Worm (Caenorhabditis elegans) whole organism, L3 larva: Measurements from ENCODE around the gene Y71H2AM.25.

Source experiments
- R02D3.7 ChIP-seq: fragments of 150-350 bp; optimal IDR thresholded peaks from 2 replicates; lab custom pipeline; 2014; ENCODE audit warnings: missing biosample characterization, missing genetic modification characterization
- ZK546.5 ChIP-seq: sonication (generic microtip); optimal IDR thresholded peaks from 2 replicates; lab custom pipeline; 2017; ENCODE audit warnings: missing biosample characterization, missing genetic modification characterization
- ama-1 ChIP-seq: fragments of 150-350 bp; optimal IDR thresholded peaks from 2 replicates; lab custom pipeline; 2018
- ceh-16 ChIP-seq: sonication (generic microtip); optimal IDR thresholded peaks from 2 replicates; lab custom pipeline; 2017; ENCODE audit warnings: missing biosample characterization, missing genetic modification characterization
- ceh-28 ChIP-seq: fragments of 150-350 bp; optimal IDR thresholded peaks from 2 replicates; lab custom pipeline; 2014; ENCODE audit warnings: missing biosample characterization, missing genetic modification reagents, missing genetic modification characterization
- ceh-82 ChIP-seq: fragments of 150-350 bp; optimal IDR thresholded peaks from 2 replicates; lab custom pipeline; 2014; ENCODE audit warnings: missing biosample characterization, missing genetic modification characterization
- ceh-9 ChIP-seq: sonication (generic microtip); optimal IDR thresholded peaks from 2 replicates; lab custom pipeline; 2018; ENCODE audit warnings: missing biosample characterization, missing genetic modification characterization
- egl-27 ChIP-seq: sonication (generic microtip); optimal IDR thresholded peaks from 4 replicates; lab custom pipeline; 2017; ENCODE audit warnings: missing biosample characterization, missing genetic modification reagents, missing genetic modification characterization
- egl-5 ChIP-seq: fragments of 150-350 bp; optimal IDR thresholded peaks from 2 replicates; lab custom pipeline; 2017; ENCODE audit warnings: missing biosample characterization, missing genetic modification reagents, missing genetic modification characterization, inconsistent platforms
- elt-1 ChIP-seq: fragments of 150-350 bp; optimal IDR thresholded peaks from 2 replicates; lab custom pipeline; 2014; ENCODE audit warnings: missing biosample characterization, missing genetic modification characterization
- elt-2 ChIP-seq: sonication (generic microtip); optimal IDR thresholded peaks from 2 replicates; lab custom pipeline; 2016; ENCODE audit warnings: missing genetic modification reagents, mild to moderate bottlenecking, missing genetic modification characterization, missing compliant biosample characterization
- elt-3 ChIP-seq, 3 experiments: fragments of 150-350 bp in 1 of 3; sonication (generic microtip) in 2 of 3; optimal IDR thresholded peaks; 2 replicates in 2 of 3; 4 replicates in 1 of 3; lab custom pipeline; 2014 to 2017; ENCODE audit warnings: missing biosample characterization in 3 of 3, missing genetic modification characterization in 3 of 3
- fkh-10 ChIP-seq: sonication (generic microtip); optimal IDR thresholded peaks from 2 replicates; lab custom pipeline; 2017; ENCODE audit warnings: missing biosample characterization, missing genetic modification reagents, missing genetic modification characterization
- fkh-2 ChIP-seq: fragments of 150-350 bp; optimal IDR thresholded peaks from 2 replicates; lab custom pipeline; 2014; ENCODE audit warnings: missing biosample characterization, missing genetic modification reagents, missing genetic modification characterization
- hmg-11 ChIP-seq: sonication (generic microtip); optimal IDR thresholded peaks from 2 replicates; lab custom pipeline; 2016; ENCODE audit warnings: missing genetic modification characterization, missing compliant biosample characterization
- jun-1 ChIP-seq: fragments of 150-350 bp; optimal IDR thresholded peaks from 2 replicates; lab custom pipeline; 2014; ENCODE audit warnings: missing biosample characterization, missing genetic modification reagents, missing genetic modification characterization
- lin-15B ChIP-seq: fragments of 150-350 bp; optimal IDR thresholded peaks from 2 replicates; lab custom pipeline; 2014; ENCODE audit warnings: missing biosample characterization, missing genetic modification characterization
- lin-39 ChIP-seq: fragments of 150-350 bp; optimal IDR thresholded peaks from 2 replicates; lab custom pipeline; 2018; ENCODE audit warnings: missing biosample characterization, missing genetic modification reagents, missing genetic modification characterization
- lsy-12 ChIP-seq: sonication (generic microtip); optimal IDR thresholded peaks from 2 replicates; lab custom pipeline; 2016; ENCODE audit warnings: mild to moderate bottlenecking, missing genetic modification characterization, missing compliant biosample characterization
- mdl-1 ChIP-seq: fragments of 150-350 bp; optimal IDR thresholded peaks from 2 replicates; lab custom pipeline; 2014; ENCODE audit warnings: missing biosample characterization, missing genetic modification characterization
- mml-1 ChIP-seq: fragments of 150-350 bp; sonication (generic microtip); optimal IDR thresholded peaks from 3 replicates; lab custom pipeline; 2014; ENCODE audit warnings: missing biosample characterization, missing genetic modification characterization
- nfya-1 ChIP-seq: sonication (generic microtip); optimal IDR thresholded peaks from 2 replicates; lab custom pipeline; 2017; ENCODE audit warnings: missing genetic modification characterization, mild to moderate bottlenecking, missing compliant biosample characterization, antibody characterized with exemption, moderate library complexity; ENCODE audit not compliant: insufficient read depth
- nhr-11 ChIP-seq: fragments of 150-350 bp; optimal IDR thresholded peaks from 2 replicates; lab custom pipeline; 2014; ENCODE audit warnings: missing biosample characterization, missing genetic modification characterization
- nhr-12 ChIP-seq: fragments of 150-350 bp; optimal IDR thresholded peaks from 2 replicates; lab custom pipeline; 2014; ENCODE audit warnings: missing biosample characterization, missing genetic modification characterization
- nhr-23 ChIP-seq: fragments of 150-350 bp; optimal IDR thresholded peaks from 2 replicates; lab custom pipeline; 2014; ENCODE audit warnings: missing biosample characterization, missing genetic modification reagents, missing genetic modification characterization
- nhr-25 ChIP-seq: sonication (generic microtip); optimal IDR thresholded peaks from 2 replicates; lab custom pipeline; 2017; ENCODE audit warnings: missing biosample characterization, missing genetic modification characterization
- nhr-43 ChIP-seq: sonication (generic microtip); optimal IDR thresholded peaks from 2 replicates; lab custom pipeline; 2016; ENCODE audit warnings: mild to moderate bottlenecking, missing genetic modification characterization, missing compliant biosample characterization; ENCODE audit not compliant: poor library complexity, severe bottlenecking
- nhr-67 ChIP-seq: fragments of 150-350 bp; optimal IDR thresholded peaks from 2 replicates; lab custom pipeline; 2014; ENCODE audit warnings: missing biosample characterization, missing genetic modification characterization
- nhr-76 ChIP-seq: fragments of 150-350 bp; sonication (generic microtip); optimal IDR thresholded peaks from 5 replicates; lab custom pipeline; 2014; ENCODE audit warnings: missing biosample characterization, missing genetic modification characterization
- nhr-77 ChIP-seq: fragments of 150-350 bp; optimal IDR thresholded peaks from 2 replicates; lab custom pipeline; 2014; ENCODE audit warnings: missing biosample characterization, missing genetic modification characterization
- pha-4 ChIP-seq: fragments of 150-350 bp; optimal IDR thresholded peaks from 2 replicates; lab custom pipeline; 2014; ENCODE audit warnings: missing biosample characterization, missing genetic modification reagents, missing genetic modification characterization
- pqm-1 ChIP-seq: fragments of 150-350 bp; optimal IDR thresholded peaks from 2 replicates; lab custom pipeline; 2017; ENCODE audit warnings: missing biosample characterization, missing genetic modification characterization, inconsistent platforms
- skn-1 ChIP-seq: fragments of 150-350 bp; optimal IDR thresholded peaks from 2 replicates; lab custom pipeline; 2014; ENCODE audit warnings: missing biosample characterization, missing genetic modification characterization
- snpc-4 ChIP-seq: fragments of 150-350 bp; optimal IDR thresholded peaks from 2 replicates; lab custom pipeline; 2014; ENCODE audit warnings: missing biosample characterization, missing genetic modification characterization
- tbx-2 ChIP-seq: sonication (generic microtip); optimal IDR thresholded peaks from 2 replicates; lab custom pipeline; 2016; ENCODE audit warnings: mild to moderate bottlenecking, missing genetic modification characterization, missing compliant biosample characterization
- unc-62 ChIP-seq: fragments of 150-350 bp; sonication (generic microtip); optimal IDR thresholded peaks from 4 replicates; lab custom pipeline; 2014; ENCODE audit warnings: missing biosample characterization, missing genetic modification reagents, missing genetic modification characterization
- zag-1 ChIP-seq: fragments of 150-350 bp; optimal IDR thresholded peaks from 2 replicates; lab custom pipeline; 2014; ENCODE audit warnings: missing biosample characterization, missing genetic modification characterization
- ztf-4 ChIP-seq: fragments of 150-350 bp; optimal IDR thresholded peaks from 2 replicates; lab custom pipeline; 2014; ENCODE audit warnings: missing biosample characterization, missing genetic modification characterization

Y71H2AM.25 gene

ce11 chrIII:2768635-2769034, 33.6 kb upstream of the Y71H2AM.25 start, which contains the start of gene swsn-3:
Gene swsn-3 (minus strand): TSS chrIII:2768679.
- TF ChIP-seq ceh-28 (tag; lab: Kevin White, UChicago): peak; percentile 88
- TF ChIP-seq fkh-2 (tag; lab: Kevin White, UChicago): no peak
- no peak for TF ChIP-seq ZK546.5 (tag; lab: Kevin White, UChicago)
- TF ChIP-seq fkh-10: peak; percentile 43
- no peak for TF ChIP-seq nhr-12 (tag; lab: Kevin White, UChicago)
- peak; percentile 1 for TF ChIP-seq elt-1 (tag; lab: Kevin White, UChicago)
- TF ChIP-seq egl-5 (tag; lab: Kevin White, UChicago): peak; percentile 81
- peak; percentile 69 for TF ChIP-seq nhr-67 (tag; lab: Kevin White, UChicago)
- TF ChIP-seq pqm-1: peak; percentile 8
- peak; percentile 67 for TF ChIP-seq jun-1 (tag; lab: Kevin White, UChicago)
- peak; percentile 75 for TF ChIP-seq nhr-25
- peak; percentile 56 for TF ChIP-seq elt-2 (tag; lab: Kevin White, UChicago)
- peak; percentile 79 for TF ChIP-seq R02D3.7
- TF ChIP-seq unc-62 (GFP tag; lab: Kevin White, UChicago): no peak
- peak; percentile 94 for TF ChIP-seq pha-4
- peak; percentile 79 for TF ChIP-seq ceh-82 (tag; lab: Kevin White, UChicago)
- peak; percentile 74 for TF ChIP-seq lsy-12 (tag; lab: Kevin White, UChicago)
- peak; percentile 60 for TF ChIP-seq tbx-2 (tag; lab: Kevin White, UChicago)
- TF ChIP-seq zag-1: peak; percentile 4
- TF ChIP-seq nhr-77 (tag; lab: Kevin White, UChicago): no peak
- peak; percentile 41 for TF ChIP-seq mdl-1 (tag; lab: Kevin White, UChicago)
- TF ChIP-seq nfya-1: peak; percentile 91
- TF ChIP-seq snpc-4 (tag; lab: Kevin White, UChicago): peak; percentile 79
- peak; percentile 94 for TF ChIP-seq hmg-11
- no peak for TF ChIP-seq ztf-4 (tag; lab: Kevin White, UChicago)
- TF ChIP-seq skn-1 (tag; lab: Kevin White, UChicago): peak; percentile 64
- TF ChIP-seq nhr-23 (tag; lab: Kevin White, UChicago): peak; percentile 91
- TF ChIP-seq nhr-43 (tag; lab: Kevin White, UChicago): peak; percentile 82
- peak; percentile 68 for TF ChIP-seq lin-39 (tag; lab: Kevin White, UChicago)
- TF ChIP-seq lin-15B (tag; lab: Kevin White, UChicago): peak; percentile 96
- TF ChIP-seq nhr-76: peak; percentile 5
- TF ChIP-seq egl-27 (tag; lab: Kevin White, UChicago): peak; percentile 11
- TF ChIP-seq ceh-16 (tag; lab: Kevin White, UChicago): no peak

ce11 chrIII:2769078-2769477, 33.2 kb upstream of the Y71H2AM.25 start:
- no peak for TF ChIP-seq lsy-12 (tag; lab: Kevin White, UChicago)
- no peak for TF ChIP-seq zag-1
- no peak for TF ChIP-seq egl-5 (tag; lab: Kevin White, UChicago)
- no peak for TF ChIP-seq lin-39 (tag; lab: Kevin White, UChicago)
- TF ChIP-seq ceh-16 (tag; lab: Kevin White, UChicago): no peak
- no peak for TF ChIP-seq nhr-67 (tag; lab: Kevin White, UChicago)
- TF ChIP-seq R02D3.7: no peak
- no peak for TF ChIP-seq ama-1 (lab: Kevin White, UChicago)
- no peak for TF ChIP-seq unc-62 (GFP tag; lab: Kevin White, UChicago)
- no peak for TF ChIP-seq nhr-11 (tag; lab: Kevin White, UChicago)

- TF ChIP-seq mml-1 (tag; lab: Kevin White, UChicago) (no peak), elt-3 (tag; optimal IDR thresholded peaks at IDR 0.05; lab: Kevin White, UChicago) (no peak), lin-15B (tag; lab: Kevin White, UChicago) (no peak), ZK546.5 (tag; lab: Kevin White, UChicago) (no peak), ztf-4 (tag; lab: Kevin White, UChicago) (no peak), elt-1 (tag; lab: Kevin White, UChicago) (no peak), fkh-2 (tag; lab: Kevin White, UChicago) (no peak), R02D3.7 (no peak), pha-4 (no peak), jun-1 (tag; lab: Kevin White, UChicago) (no peak), ceh-9 (no peak), egl-5 (tag; lab: Kevin White, UChicago) (no peak), ceh-28 (tag; lab: Kevin White, UChicago) (no peak)
Observed at ce11 chrIII:2770752-2771151, 31.5 kb upstream of the Y71H2AM.25 start.
